Fruit fly (Drosophila melanogaster): ENCODE measurements around the gene X11Lbeta.

X11Lbeta gene

DNA sequence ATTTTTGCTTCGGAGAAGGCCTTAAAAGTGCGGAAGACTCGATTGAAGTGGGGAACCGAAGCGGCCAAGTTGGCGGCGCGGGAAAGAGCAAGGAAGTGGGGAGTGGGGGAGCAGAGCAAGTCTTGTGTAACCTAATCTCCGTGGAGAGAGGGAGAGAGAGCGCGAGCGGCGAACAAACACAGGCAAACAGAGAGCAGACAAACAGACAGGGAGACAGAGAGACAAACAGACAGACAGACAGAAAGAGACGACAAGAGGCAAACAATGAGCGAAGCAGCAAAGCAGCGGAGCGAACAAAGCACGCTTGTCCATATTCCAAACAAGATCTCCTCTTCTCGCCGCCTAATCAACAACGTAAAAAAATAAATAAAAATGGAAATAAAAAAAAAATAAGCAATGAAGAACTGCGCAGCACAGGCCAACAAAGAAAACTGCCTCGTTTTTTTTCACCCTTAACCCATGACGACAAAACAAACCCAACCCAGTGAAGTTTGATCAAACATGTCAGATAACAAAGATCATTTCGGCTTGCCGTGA is 111.4 kb downstream of the X11Lbeta start (continued):
- TF ChIP-seq btn (GFP tag; optimal IDR thresholded peaks at IDR 0.05) (no peak), CG7839 (tag; optimal IDR thresholded peaks at IDR 0.05) (no peak), CG4617 (GFP tag; optimal IDR thresholded peaks at IDR 0.05; ENCODE audit: borderline replicate concordance) (no peak), tll (GFP tag; optimal IDR thresholded peaks at IDR 0.05) (no peak), CG10565 (GFP tag; optimal IDR thresholded peaks at IDR 0.05) (no peak), CG10979 (tag; optimal IDR thresholded peaks at IDR 0.05) (no peak), Ssrp (tag; optimal IDR thresholded peaks at IDR 0.05) (no peak), CG9876 (GFP tag; optimal IDR thresholded peaks at IDR 0.05) (no peak), D (optimal IDR thresholded peaks at IDR 0.05) (no peak), D (GFP tag; optimal IDR thresholded peaks at IDR 0.05) (peak; percentile 50), BtbVII (GFP tag; optimal IDR thresholded peaks at IDR 0.05) (no peak), B-H1 (GFP tag; IDR thresholded peaks at IDR 0.05) (no peak), CoRest (tag; optimal IDR thresholded peaks at IDR 0.05) (no peak), CG9797 (GFP tag; optimal IDR thresholded peaks at IDR 0.05) (no peak), PHDP (tag; optimal IDR thresholded peaks at IDR 0.05) (no peak), CG4820 (GFP tag; optimal IDR thresholded peaks at IDR 0.05) (no peak), nerfin-2 (GFP tag; IDR thresholded peaks at IDR 0.05; ENCODE audit: partially characterized antibody) (no peak), Meics (GFP tag; optimal IDR thresholded peaks at IDR 0.05) (no peak), CG8388 (GFP tag; optimal IDR thresholded peaks at IDR 0.05) (no peak), ind (GFP tag; optimal IDR thresholded peaks at IDR 0.05) (no peak), eve (GFP tag; optimal IDR thresholded peaks at IDR 0.05) (no peak), CG32532 (GFP tag; IDR thresholded peaks at IDR 0.05) (peak; percentile 50), CG6689 (GFP tag; IDR thresholded peaks at IDR 0.05) (no peak), caup (GFP tag; optimal IDR thresholded peaks at IDR 0.05; ENCODE audit: severe bottlenecking) (no peak), sens-2 (GFP tag; IDR thresholded peaks at IDR 0.05) (no peak), NC2α (GFP tag; optimal IDR thresholded peaks at IDR 0.05) (no peak), z (GFP tag; IDR thresholded peaks at IDR 0.05) (no peak), Hsf (GFP tag; optimal IDR thresholded peaks at IDR 0.05) (no peak), CG11247 (GFP tag; IDR thresholded peaks at IDR 0.05) (no peak), CG7745 (tag; optimal IDR thresholded peaks at IDR 0.05) (no peak), CG8478 (optimal IDR thresholded peaks at IDR 0.05) (no peak), CG17612 (GFP tag; IDR thresholded peaks at IDR 0.05) (no peak), knrl (GFP tag; IDR thresholded peaks at IDR 0.05; ENCODE audit: partially characterized antibody) (no peak), Fer1 (GFP tag; optimal IDR thresholded peaks at IDR 0.05) (no peak), CG15011 (GFP tag; optimal IDR thresholded peaks at IDR 0.05) (peak; percentile 3), CG16813 (GFP tag; IDR thresholded peaks at IDR 0.05; ENCODE audit: partially characterized antibody) (no peak), fru (optimal IDR thresholded peaks at IDR 0.05) (no peak), stc (GFP tag; IDR thresholded peaks at IDR 0.05) (no peak), slbo (GFP tag; IDR thresholded peaks at IDR 0.05) (peak; percentile 29; the same call in 1 of the 2 replicates), CG5245 (GFP tag; optimal IDR thresholded peaks at IDR 0.05) (no peak), ato (GFP tag; IDR thresholded peaks at IDR 0.05; ENCODE audit: partially characterized antibody) (no peak), CG34224 (GFP tag; IDR thresholded peaks at IDR 0.05; ENCODE audit: partially characterized antibody) (0 out of 3 replicates have a peak, but pooled peaks have one; percentile 45), CG6854 (GFP tag; optimal IDR thresholded peaks at IDR 0.05) (peak; percentile 30), wek (GFP tag; optimal IDR thresholded peaks at IDR 0.05) (no peak), CG11696 (GFP tag; IDR thresholded peaks at IDR 0.05) (no peak), CG33213 (GFP tag; optimal IDR thresholded peaks at IDR 0.05) (no peak), CG8089 (GFP tag; optimal IDR thresholded peaks at IDR 0.05) (no peak), CG17186 (GFP tag; optimal IDR thresholded peaks at IDR 0.05) (no peak), CG10321 (GFP tag; IDR thresholded peaks at IDR 0.05) (peak; percentile 37; the same call in 1 of the 2 replicates), vvl (GFP tag; IDR thresholded peaks at IDR 0.05) (peak; percentile 58; the same call in 1 of the 2 replicates), CG4707 (GFP tag; optimal IDR thresholded peaks at IDR 0.05) (peak; percentile 9), CTCF (GFP tag; optimal IDR thresholded peaks at IDR 0.05) (no peak)
